Worm (Caenorhabditis elegans) whole organism, mixed stage, embryonic: ENCODE measurements around the gene srx-5.

Experiments
- M03D4.4 ChIP-seq: sonication (generic microtip); optimal IDR thresholded peaks from 2 replicates; lab custom pipeline; 2017; ENCODE audit warnings: mild to moderate bottlenecking, missing genetic modification characterization, missing compliant biosample characterization
- bed-3 ChIP-seq: fragments of 200-800 bp; sonication (Bioruptor generic); optimal IDR thresholded peaks from 3 replicates; lab custom pipeline; 2018; ENCODE audit warnings: mild to moderate bottlenecking, missing genetic modification characterization, moderate library complexity, missing compliant biosample characterization
- blmp-1 ChIP-seq: fragments of 150-350 bp; optimal IDR thresholded peaks from 2 replicates; lab custom pipeline; 2014; ENCODE audit warnings: missing biosample characterization, missing genetic modification characterization
- ceh-39 ChIP-seq: fragments of 150-350 bp; optimal IDR thresholded peaks from 2 replicates; lab custom pipeline; 2014; ENCODE audit warnings: missing biosample characterization, missing genetic modification characterization
- ceh-43 ChIP-seq: fragments of 200-800 bp; sonication (Bioruptor generic); optimal IDR thresholded peaks from 2 replicates; lab custom pipeline; 2018; ENCODE audit warnings: mild to moderate bottlenecking, missing genetic modification characterization, moderate library complexity, missing compliant biosample characterization
- ceh-83 ChIP-seq: fragments of 200-800 bp; sonication (Bioruptor generic); optimal IDR thresholded peaks from 2 replicates; lab custom pipeline; 2018; ENCODE audit warnings: mild to moderate bottlenecking, missing genetic modification characterization, missing compliant biosample characterization
- ces-1 ChIP-seq: fragments of 150-350 bp; optimal IDR thresholded peaks from 2 replicates; lab custom pipeline; 2014; ENCODE audit warnings: missing biosample characterization, missing genetic modification reagents, missing genetic modification characterization
- cnd-1 ChIP-seq: fragments of 200-800 bp; sonication (Bioruptor generic); optimal IDR thresholded peaks from 2 replicates; lab custom pipeline; 2018; ENCODE audit warnings: mild to moderate bottlenecking, missing genetic modification characterization, missing compliant biosample characterization
- drap-1 ChIP-seq: fragments of 200-800 bp; sonication (Bioruptor generic); optimal IDR thresholded peaks from 3 replicates; lab custom pipeline; 2018; ENCODE audit warnings: mild to moderate bottlenecking, missing genetic modification characterization, missing compliant biosample characterization
- elt-1 ChIP-seq: sonication (generic microtip); optimal IDR thresholded peaks from 2 replicates; lab custom pipeline; 2017; ENCODE audit warnings: missing genetic modification characterization, mild to moderate bottlenecking, missing compliant biosample characterization, antibody characterized with exemption, moderate library complexity, borderline replicate concordance; ENCODE audit not compliant: insufficient read depth
- elt-3 ChIP-seq: fragments of 150-350 bp; optimal IDR thresholded peaks from 2 replicates; lab custom pipeline; 2014; ENCODE audit warnings: missing biosample characterization, missing genetic modification characterization
- flh-1 ChIP-seq: fragments of 200-800 bp; sonication (Bioruptor generic); optimal IDR thresholded peaks from 2 replicates; lab custom pipeline; 2018; ENCODE audit warnings: mild to moderate bottlenecking, missing genetic modification characterization, moderate library complexity, missing compliant biosample characterization
- ham-2 ChIP-seq: fragments of 200-800 bp; sonication (Bioruptor generic); optimal IDR thresholded peaks from 2 replicates; lab custom pipeline; 2018; ENCODE audit warnings: mild to moderate bottlenecking, missing genetic modification characterization, missing compliant biosample characterization
- hlh-1 ChIP-seq: fragments of 150-350 bp; optimal IDR thresholded peaks from 2 replicates; lab custom pipeline; 2014; ENCODE audit warnings: missing biosample characterization, missing genetic modification reagents, missing genetic modification characterization
- lin-13 ChIP-seq: fragments of 150-350 bp; optimal IDR thresholded peaks from 2 replicates; lab custom pipeline; 2014; ENCODE audit warnings: missing biosample characterization, missing genetic modification characterization
- lin-32 ChIP-seq: fragments of 200-800 bp; sonication (Bioruptor generic); optimal IDR thresholded peaks from 2 replicates; lab custom pipeline; 2018; ENCODE audit warnings: mild to moderate bottlenecking, missing genetic modification characterization, missing compliant biosample characterization
- lsy-2 ChIP-seq: fragments of 150-350 bp; optimal IDR thresholded peaks from 2 replicates; lab custom pipeline; 2014; ENCODE audit warnings: missing biosample characterization, missing genetic modification characterization
- mab-5 ChIP-seq: fragments of 150-350 bp; optimal IDR thresholded peaks from 2 replicates; lab custom pipeline; 2014; ENCODE audit warnings: missing biosample characterization, missing genetic modification characterization
- mep-1 ChIP-seq: fragments of 150-350 bp; optimal IDR thresholded peaks from 2 replicates; lab custom pipeline; 2017; ENCODE audit warnings: missing biosample characterization, missing genetic modification reagents, missing genetic modification characterization, inconsistent platforms
- mls-2 ChIP-seq: sonication (generic microtip); optimal IDR thresholded peaks from 2 replicates; lab custom pipeline; 2016; ENCODE audit warnings: mild to moderate bottlenecking, missing genetic modification characterization, moderate library complexity, missing compliant biosample characterization
- nhr-12 ChIP-seq: fragments of 150-350 bp; optimal IDR thresholded peaks from 2 replicates; lab custom pipeline; 2014; ENCODE audit warnings: missing biosample characterization, missing genetic modification characterization
- nhr-2 ChIP-seq: fragments of 150-350 bp; optimal IDR thresholded peaks from 2 replicates; lab custom pipeline; 2014; ENCODE audit warnings: missing biosample characterization, missing genetic modification characterization
- nhr-237 ChIP-seq: fragments of 150-350 bp; optimal IDR thresholded peaks from 2 replicates; lab custom pipeline; 2014; ENCODE audit warnings: missing biosample characterization, missing genetic modification characterization
- nhr-28 ChIP-seq: fragments of 150-350 bp; optimal IDR thresholded peaks from 2 replicates; lab custom pipeline; 2014; ENCODE audit warnings: missing biosample characterization, missing genetic modification characterization
- nhr-76 ChIP-seq: sonication (generic microtip); optimal IDR thresholded peaks from 2 replicates; lab custom pipeline; 2017; ENCODE audit warnings: missing biosample characterization, missing genetic modification characterization
- sem-2 ChIP-seq: fragments of 200-800 bp; sonication (Bioruptor generic); optimal IDR thresholded peaks from 2 replicates; lab custom pipeline; 2018; ENCODE audit warnings: mild to moderate bottlenecking, missing genetic modification characterization, missing compliant biosample characterization
- snpc-4 ChIP-seq: fragments of 150-350 bp; optimal IDR thresholded peaks from 2 replicates; lab custom pipeline; 2014; ENCODE audit warnings: missing biosample characterization, missing genetic modification characterization
- sptf-1 ChIP-seq: sonication (generic microtip); optimal IDR thresholded peaks from 2 replicates; lab custom pipeline; 2017; ENCODE audit warnings: mild to moderate bottlenecking, missing genetic modification characterization, moderate library complexity, missing compliant biosample characterization
- tbx-8 ChIP-seq: fragments of 200-800 bp; sonication (Bioruptor generic); optimal IDR thresholded peaks from 2 replicates; lab custom pipeline; 2018; ENCODE audit warnings: mild to moderate bottlenecking, missing genetic modification characterization, moderate library complexity, missing compliant biosample characterization
- unc-120 ChIP-seq: sonication (generic microtip); optimal IDR thresholded peaks from 2 replicates; lab custom pipeline; 2017; ENCODE audit warnings: missing genetic modification characterization, missing compliant biosample characterization; ENCODE audit not compliant: poor library complexity, severe bottlenecking
- unc-39 ChIP-seq: fragments of 150-350 bp; optimal IDR thresholded peaks from 2 replicates; lab custom pipeline; 2014; ENCODE audit warnings: missing biosample characterization, missing genetic modification characterization
- unc-62 ChIP-seq: fragments of 150-350 bp; optimal IDR thresholded peaks from 2 replicates; lab custom pipeline; 2014; ENCODE audit warnings: missing biosample characterization, missing genetic modification reagents, missing genetic modification characterization
- zip-8 ChIP-seq: fragments of 150-350 bp; optimal IDR thresholded peaks from 2 replicates; lab custom pipeline; 2014; ENCODE audit warnings: missing biosample characterization, missing genetic modification characterization
- ztf-11 ChIP-seq: fragments of 150-350 bp; optimal IDR thresholded peaks from 2 replicates; lab custom pipeline; 2014; ENCODE audit warnings: missing biosample characterization, missing genetic modification characterization

Gene srx-5

ce11 chrV:657678-658077 lies 42.2 kb upstream of the srx-5 start, which contains the start of gene srh-246:
Gene srh-246 (minus strand): TSS chrV:657778.
- TF ChIP-seq tbx-8 (GFP tag; lab: Kevin White, UChicago) (no peak), elt-1 (no peak), blmp-1 (tag; lab: Kevin White, UChicago) (no peak), flh-1 (GFP tag; lab: Kevin White, UChicago) (no peak), elt-3 (tag; lab: Kevin White, UChicago) (no peak), drap-1 (no peak), nhr-28 (tag; lab: Kevin White, UChicago) (no peak), nhr-237 (tag; lab: Kevin White, UChicago) (no peak), nhr-2 (no peak), mab-5 (no peak), sem-2 (GFP tag; lab: Kevin White, UChicago) (no peak), mls-2 (tag; lab: Kevin White, UChicago) (no peak), ceh-39 (tag; lab: Kevin White, UChicago) (no peak), hlh-1 (no peak), ham-2 (GFP tag; lab: Kevin White, UChicago) (no peak), ces-1 (GFP tag; lab: Kevin White, UChicago) (no peak), unc-120 (tag; lab: Kevin White, UChicago) (no peak)
- TF ChIP-seq, all 35 proteins: peak for 0

ce11 chrV:660210-660609 lies 39.7 kb upstream of the srx-5 start, which contains the start of gene F31F4.17:
Gene F31F4.17 (minus strand): TSS chrV:660310.
- TF ChIP-seq elt-3 (tag; lab: Kevin White, UChicago) (no peak), tbx-8 (GFP tag; lab: Kevin White, UChicago) (no peak), lsy-2 (no peak), lin-13 (no peak), hlh-1 (no peak), nhr-237 (tag; lab: Kevin White, UChicago) (no peak), flh-1 (GFP tag; lab: Kevin White, UChicago) (no peak), blmp-1 (tag; lab: Kevin White, UChicago) (no peak), nhr-28 (tag; lab: Kevin White, UChicago) (no peak), unc-39 (no peak), ham-2 (GFP tag; lab: Kevin White, UChicago) (no peak), bed-3 (GFP tag; lab: Kevin White, UChicago) (no peak), nhr-12 (tag; lab: Kevin White, UChicago) (no peak), lin-32 (GFP tag; lab: Kevin White, UChicago) (no peak)

ce11 chrV:664337-664847 lies 35.5 kb upstream of the srx-5 start, which contains the start of the genes F31F4.11 and srh-266:
Gene F31F4.11 (minus strand): TSS chrV:664437.
Gene srh-266 (plus strand): TSS chrV:664797.
- TF ChIP-seq unc-62 (GFP tag; lab: Kevin White, UChicago), result no peak
- no peak for TF ChIP-seq nhr-12 (tag; lab: Kevin White, UChicago)
- no peak for TF ChIP-seq nhr-28 (tag; lab: Kevin White, UChicago)
- TF ChIP-seq lin-13, result no peak
- TF ChIP-seq nhr-76 (tag; lab: Kevin White, UChicago), result no peak
- TF ChIP-seq M03D4.4 (tag; lab: Kevin White, UChicago), result no peak
- TF ChIP-seq flh-1 (GFP tag; lab: Kevin White, UChicago), result no peak
- TF ChIP-seq zip-8 (tag; lab: Kevin White, UChicago), result no peak
- no peak for TF ChIP-seq elt-1
- no peak for TF ChIP-seq sem-2 (GFP tag; lab: Kevin White, UChicago)
- no peak for TF ChIP-seq sptf-1
- TF ChIP-seq nhr-2, result no peak
- TF ChIP-seq ceh-43 (GFP tag; lab: Kevin White, UChicago), result no peak
- no peak for TF ChIP-seq drap-1
- no peak for TF ChIP-seq cnd-1
- no peak for TF ChIP-seq ceh-83 (GFP tag; lab: Kevin White, UChicago)
- no peak for TF ChIP-seq unc-120 (tag; lab: Kevin White, UChicago)
- TF ChIP-seq ceh-39 (tag; lab: Kevin White, UChicago), result no peak

ce11 chrV:667459-667858 lies 32.4 kb upstream of the srx-5 start, which contains the start of gene nhr-180:
Gene nhr-180 (minus strand): TSS chrV:667510.
- TF ChIP-seq mep-1, result no peak
- no peak for TF ChIP-seq unc-62 (GFP tag; lab: Kevin White, UChicago)
- TF ChIP-seq flh-1 (GFP tag; lab: Kevin White, UChicago), result no peak
- no peak for TF ChIP-seq ztf-11 (tag; lab: Kevin White, UChicago)
- TF ChIP-seq snpc-4 (tag; lab: Kevin White, UChicago), result no peak
- TF ChIP-seq ceh-43 (GFP tag; lab: Kevin White, UChicago), result no peak
- no peak for TF ChIP-seq nhr-2
- TF ChIP-seq ceh-39 (tag; lab: Kevin White, UChicago), result no peak
- TF ChIP-seq ces-1 (GFP tag; lab: Kevin White, UChicago), result no peak
- TF ChIP-seq blmp-1 (tag; lab: Kevin White, UChicago), result no peak
- no peak for TF ChIP-seq nhr-12 (tag; lab: Kevin White, UChicago)
- TF ChIP-seq, all 35 proteins: peak for 0
